Fruit fly (Drosophila melanogaster) whole organism, embryonic: ENCODE results near the gene Jhbp14.

ENCODE experiments used
- Aef1 ChIP-seq: fragments of 200-800 bp; sonication (Bioruptor generic); IDR thresholded peaks from 3 replicates; pipeline ENCODE4 v1.3.6; 2022; ENCODE audit warnings: missing biosample characterization, missing genetic modification characterization
- B-H1 ChIP-seq: fragments of 200-800 bp; sonication (Bioruptor generic); IDR thresholded peaks from 3 replicates; pipeline ENCODE4 v1.3.6; 2022; ENCODE audit warnings: missing biosample characterization, missing genetic modification characterization
- CG10267 ChIP-seq: fragments of 200-800 bp; sonication (Bioruptor generic); optimal IDR thresholded peaks from 2 replicates; lab custom pipeline; 2018; ENCODE audit warnings: missing biosample characterization, mild to moderate bottlenecking, missing genetic modification characterization, moderate library complexity
- CG11504 ChIP-seq: fragments of 200-800 bp; sonication (Bioruptor generic); optimal IDR thresholded peaks from 3 replicates; lab custom pipeline; 2019; ENCODE audit warnings: missing biosample characterization, mild to moderate bottlenecking, missing genetic modification characterization, moderate library complexity
- CG13894 ChIP-seq: fragments of 200-800 bp; sonication (Bioruptor generic); optimal IDR thresholded peaks from 3 replicates; lab custom pipeline; 2018; ENCODE audit warnings: missing biosample characterization, mild to moderate bottlenecking, missing genetic modification characterization, moderate library complexity
- CG14441 ChIP-seq: fragments of 200-800 bp; sonication (Bioruptor generic); IDR thresholded peaks from 2 replicates; pipeline ENCODE4 v1.3.6; 2022; ENCODE audit warnings: missing biosample characterization, missing genetic modification characterization
- CG14860 ChIP-seq: fragments of 200-800 bp; sonication (Bioruptor generic); IDR thresholded peaks from 3 replicates; pipeline ENCODE4 v1.3.6; 2022; ENCODE audit warnings: missing biosample characterization, missing genetic modification characterization; ENCODE audit not compliant: partially characterized antibody
- CG15479 ChIP-seq: fragments of 200-800 bp; sonication (Bioruptor generic); optimal IDR thresholded peaks from 3 replicates; lab custom pipeline; 2019; ENCODE audit warnings: missing biosample characterization, mild to moderate bottlenecking, missing genetic modification characterization, moderate library complexity
- CG16813 ChIP-seq: fragments of 200-800 bp; sonication (Bioruptor generic); IDR thresholded peaks from 3 replicates; pipeline ENCODE4 v1.3.6; 2022; ENCODE audit warnings: missing biosample characterization, missing genetic modification characterization; ENCODE audit not compliant: partially characterized antibody
- CG17328 ChIP-seq: fragments of 200-800 bp; sonication (Bioruptor generic); IDR thresholded peaks from 2 replicates; pipeline ENCODE4 v1.3.6; 2022; ENCODE audit warnings: missing biosample characterization, missing genetic modification characterization
- CG17361 ChIP-seq: fragments of 200-800 bp; sonication (Bioruptor generic); IDR thresholded peaks from 3 replicates; pipeline ENCODE4 v1.3.6; 2022; ENCODE audit warnings: missing biosample characterization, missing genetic modification characterization
- CG17385 ChIP-seq: fragments of 200-800 bp; sonication (Bioruptor generic); optimal IDR thresholded peaks from 3 replicates; lab custom pipeline; 2018; ENCODE audit warnings: missing biosample characterization, mild to moderate bottlenecking, missing genetic modification characterization
- CG17612 ChIP-seq: fragments of 200-800 bp; sonication (Bioruptor generic); IDR thresholded peaks from 2 replicates; pipeline ENCODE4 v1.3.6; 2022; ENCODE audit warnings: missing biosample characterization, missing genetic modification characterization
- CG17912 ChIP-seq: fragments of 200-800 bp; sonication (Bioruptor generic); optimal IDR thresholded peaks from 2 replicates; lab custom pipeline; 2018; ENCODE audit warnings: missing biosample characterization, mild to moderate bottlenecking, missing genetic modification characterization
- CG2199 ChIP-seq: fragments of 200-800 bp; sonication (Bioruptor generic); IDR thresholded peaks from 3 replicates; pipeline ENCODE4 v1.3.6; 2022; ENCODE audit warnings: missing biosample characterization, missing genetic modification characterization
- CG3065 ChIP-seq: fragments of 200-800 bp; sonication (Bioruptor generic); optimal IDR thresholded peaks from 2 replicates; lab custom pipeline; 2016; ENCODE audit warnings: missing biosample characterization, missing genetic modification characterization
- CG3163 ChIP-seq: fragments of 200-800 bp; sonication (Bioruptor generic); optimal IDR thresholded peaks from 3 replicates; lab custom pipeline; 2016; ENCODE audit warnings: missing biosample characterization, missing genetic modification characterization
- CG4424 ChIP-seq: fragments of 200-800 bp; sonication (Bioruptor generic); optimal IDR thresholded peaks from 3 replicates; lab custom pipeline; 2016; ENCODE audit warnings: missing biosample characterization, missing genetic modification characterization
- CG5180 ChIP-seq: fragments of 200-800 bp; sonication (Bioruptor generic); optimal IDR thresholded peaks from 3 replicates; lab custom pipeline; 2017; ENCODE audit warnings: missing biosample characterization, missing genetic modification characterization, mild to moderate bottlenecking, moderate library complexity, missing genetic modification reagents
- CG7987 ChIP-seq: fragments of 200-800 bp; sonication (Bioruptor generic); optimal IDR thresholded peaks from 2 replicates; lab custom pipeline; 2018; ENCODE audit warnings: missing biosample characterization, mild to moderate bottlenecking, missing genetic modification characterization, moderate library complexity
- CG8089 ChIP-seq: fragments of 200-800 bp; sonication (Bioruptor generic); optimal IDR thresholded peaks from 3 replicates; lab custom pipeline; 2016; ENCODE audit warnings: missing biosample characterization, missing genetic modification characterization
- Dref ChIP-seq: fragments of 200-800 bp; sonication (Bioruptor generic); IDR thresholded peaks from 2 replicates; pipeline ENCODE4 v1.3.6; 2022; ENCODE audit warnings: missing biosample characterization, missing genetic modification characterization
- Ets65A ChIP-seq: fragments of 200-800 bp; sonication (Bioruptor generic); peaks from one replicate; lab custom pipeline; 2016; ENCODE audit warnings: missing biosample characterization, missing genetic modification characterization
- Hr39 ChIP-seq: fragments of >200 bp; optimal IDR thresholded peaks from 2 replicates; lab custom pipeline; 2017
- Kr ChIP-seq: fragments of 200-800 bp; sonication (Bioruptor generic); optimal IDR thresholded peaks from 2 replicates; lab custom pipeline; 2017; ENCODE audit warnings: missing biosample characterization, mild to moderate bottlenecking, missing genetic modification characterization
- Med ChIP-seq: fragments of 200-800 bp; sonication (Bioruptor generic); peaks from one replicate; lab custom pipeline; 2016; ENCODE audit warnings: missing biosample characterization, missing genetic modification characterization, mild to moderate bottlenecking, inconsistent platforms, moderate library complexity
- Myb ChIP-seq: fragments of 200-800 bp; sonication (Bioruptor generic); optimal IDR thresholded peaks from 2 replicates; lab custom pipeline; 2016; ENCODE audit warnings: missing biosample characterization, missing genetic modification characterization
- YL-1 ChIP-seq: fragments of 200-800 bp; sonication (Bioruptor generic); optimal IDR thresholded peaks from 3 replicates; lab custom pipeline; 2017; ENCODE audit warnings: missing biosample characterization, mild to moderate bottlenecking, missing genetic modification characterization
- ap ChIP-seq: fragments of 200-800 bp; sonication (Bioruptor generic); IDR thresholded peaks from 2 replicates; pipeline ENCODE4 v1.3.6; 2022; ENCODE audit warnings: missing biosample characterization, missing genetic modification characterization
- cad ChIP-seq: fragments of >200 bp; optimal IDR thresholded peaks from 2 replicates; lab custom pipeline; 2017; ENCODE audit warnings: missing biosample characterization, missing genetic modification characterization
- croc ChIP-seq: fragments of 200-800 bp; sonication (Bioruptor generic); conservative IDR thresholded peaks from 3 replicates; pipeline ENCODE4 v1.3.6; 2022; ENCODE audit warnings: missing biosample characterization, missing genetic modification characterization
- dimm ChIP-seq: fragments of 200-800 bp; sonication (Bioruptor generic); IDR thresholded peaks from 2 replicates; pipeline ENCODE4 v1.3.6; 2022; ENCODE audit warnings: missing biosample characterization, missing genetic modification characterization
- gce ChIP-seq: fragments of 200-800 bp; sonication (Bioruptor generic); IDR thresholded peaks from 3 replicates; pipeline ENCODE4 v1.3.6; 2022; ENCODE audit warnings: missing biosample characterization, missing genetic modification characterization
- gcm ChIP-seq: fragments of 200-800 bp; sonication (Bioruptor generic); optimal IDR thresholded peaks from 2 replicates; lab custom pipeline; 2019; ENCODE audit warnings: missing biosample characterization, mild to moderate bottlenecking, missing genetic modification characterization, moderate library complexity
- kni ChIP-seq: fragments of 200-800 bp; sonication (Bioruptor generic); optimal IDR thresholded peaks from 3 replicates; lab custom pipeline; 2017; ENCODE audit warnings: mild to moderate bottlenecking, missing biosample characterization, missing genetic modification reagents, missing genetic modification characterization
- mld ChIP-seq: fragments of 200-800 bp; sonication (Bioruptor generic); IDR thresholded peaks from 3 replicates; pipeline ENCODE4 v1.3.6; 2022; ENCODE audit warnings: missing biosample characterization, missing genetic modification characterization; ENCODE audit not compliant: partially characterized antibody
- p53 ChIP-seq: fragments of 200-800 bp; sonication (Bioruptor generic); optimal IDR thresholded peaks from 2 replicates; lab custom pipeline; 2016; ENCODE audit warnings: missing biosample characterization, missing genetic modification characterization
- pros ChIP-seq: fragments of 200-800 bp; sonication (Bioruptor generic); optimal IDR thresholded peaks from 3 replicates; lab custom pipeline; 2019; ENCODE audit warnings: missing biosample characterization, mild to moderate bottlenecking, missing genetic modification characterization, moderate library complexity
- sens ChIP-seq: fragments of 200-800 bp; sonication (Bioruptor generic); peaks from one replicate; lab custom pipeline; 2016; ENCODE audit warnings: missing biosample characterization, missing genetic modification characterization
- slbo ChIP-seq: fragments of 200-800 bp; sonication (Bioruptor generic); IDR thresholded peaks from 2 replicates; pipeline ENCODE4 v1.3.6; 2022; ENCODE audit warnings: missing biosample characterization, missing genetic modification characterization
- sob ChIP-seq: fragments of 200-800 bp; sonication (Bioruptor generic); IDR thresholded peaks from 2 replicates; pipeline ENCODE4 v1.3.6; 2022; ENCODE audit warnings: missing biosample characterization, missing genetic modification characterization
- tll ChIP-seq, 2 experiments: fragments of 200-800 bp in 1 of 2; fragments of >200 bp in 1 of 2; sonication (Bioruptor generic) in 1 of 2; optimal IDR thresholded peaks; 2 replicates each; lab custom pipeline; 2017 to 2019; ENCODE audit warnings: missing biosample characterization in 2 of 2, missing genetic modification characterization in 2 of 2, mild to moderate bottlenecking in 1 of 2, moderate library complexity in 1 of 2
- twi ChIP-seq: fragments of 200-800 bp; optimal IDR thresholded peaks from 2 replicates; lab custom pipeline; 2019; ENCODE audit warnings: missing biosample characterization, mild to moderate bottlenecking, missing genetic modification characterization, moderate library complexity
- usp ChIP-seq: fragments of >200 bp; optimal IDR thresholded peaks from 2 replicates; lab custom pipeline; 2017; ENCODE audit warnings: missing biosample characterization, missing genetic modification characterization
- zen ChIP-seq: fragments of 200-800 bp; sonication (Bioruptor generic); optimal IDR thresholded peaks from 3 replicates; lab custom pipeline; 2018; ENCODE audit warnings: missing biosample characterization, mild to moderate bottlenecking, missing genetic modification characterization, moderate library complexity

Jhbp14 gene

dm6 chr2L:13231739-13232138, 4.6 kb upstream of the Jhbp14 start, which contains the start of gene Prosalpha6T (continued):
- TF ChIP-seq CG17612 (no peak), gcm (no peak), CG17385 (GFP tag; lab: Kevin White, UChicago) (no peak), CG14860 (GFP tag; lab: Robert Waterston, UW) (no peak)

dm6 chr2L:13234610-13235489, 1.4 kb upstream of the Jhbp14 start, which contains the start of gene Mabi:
Gene Mabi (minus strand): TSS chr2L:13234660.
- TF ChIP-seq CG7987 (GFP tag; lab: Kevin White, UChicago) (no peak), twi (tag; lab: Kevin White, UChicago) (peak; percentile 34), pros (GFP tag; lab: Kevin White, UChicago) (peak; percentile 11), tll (GFP tag; optimal IDR thresholded peaks at IDR 0.05; lab: Kevin White, UChicago) (peak in 1 of 2 experiments; percentile 79), Dref (GFP tag; lab: Robert Waterston, UW) (no peak), Kr (peak; percentile 63), cad (peak; percentile 32), CG14441 (no peak), usp (GFP tag; lab: Kevin White, UChicago) (no peak), CG8089 (GFP tag; lab: Kevin White, UChicago) (no peak), Aef1 (GFP tag; lab: Robert Waterston, UW) (no peak), CG15479 (GFP tag; lab: Kevin White, UChicago) (peak; percentile 100), ap (no peak), zen (tag; lab: Kevin White, UChicago) (peak; percentile 75), p53 (GFP tag; lab: Kevin White, UChicago) (peak; percentile 57), Ets65A (GFP tag; lab: Kevin White, UChicago) (peak; percentile 36), CG3065 (GFP tag; lab: Kevin White, UChicago) (no peak)

dm6 chr2L:13239689-13240088, 3.4 kb downstream of the Jhbp14 start, which contains the start of gene Jhbp13:
Gene Jhbp13 (plus strand): TSS chr2L:13239989.
- no peak for TF ChIP-seq CG5180 (GFP tag; lab: Kevin White, UChicago)
- TF ChIP-seq kni (GFP tag; lab: Kevin White, UChicago), result no peak
- no peak for TF ChIP-seq Hr39
- TF ChIP-seq croc (GFP tag; lab: Robert Waterston, UW), result no peak
- no peak for TF ChIP-seq CG17361 (GFP tag; lab: Robert Waterston, UW)
- no peak for TF ChIP-seq slbo
- no peak for TF ChIP-seq B-H1
- TF ChIP-seq Myb (GFP tag; lab: Kevin White, UChicago), result no peak
- no peak for TF ChIP-seq CG17912 (GFP tag; lab: Kevin White, UChicago)
- TF ChIP-seq CG3163 (GFP tag; lab: Kevin White, UChicago), result no peak
- TF ChIP-seq Med, result no peak
- no peak for TF ChIP-seq mld (GFP tag; lab: Robert Waterston, UW)
- TF ChIP-seq, all 482 proteins: peak for 0

dm6 chr2L:13244759-13245308, 8.5 kb downstream of the Jhbp14 start:
- no peak for TF ChIP-seq CG4424
- TF ChIP-seq Med, result peak; percentile 60
- TF ChIP-seq CG16813 (GFP tag; lab: Robert Waterston, UW), result no peak
- TF ChIP-seq CG11504 (tag; lab: Kevin White, UChicago), result no peak
- TF ChIP-seq CG10267 (tag; lab: Kevin White, UChicago), result no peak
- TF ChIP-seq dimm (GFP tag; lab: Robert Waterston, UW), result no peak
- peak; percentile 95 for TF ChIP-seq pros (GFP tag; lab: Kevin White, UChicago)
- peak; percentile 69; the same call in 1 of the 3 replicates for TF ChIP-seq CG2199 (GFP tag; lab: Robert Waterston, UW)
- 0 out of 2 replicates have a peak, but pooled peaks have one; percentile 14 for TF ChIP-seq CG17328 (GFP tag; lab: Robert Waterston, UW)
- TF ChIP-seq gce (GFP tag; lab: Robert Waterston, UW), result no peak
- peak; percentile 10 for TF ChIP-seq zen (tag; lab: Kevin White, UChicago)
- no peak for TF ChIP-seq sob
- peak; percentile 81 for TF ChIP-seq sens (GFP tag; lab: Kevin White, UChicago)
- no peak for TF ChIP-seq YL-1 (GFP tag; lab: Kevin White, UChicago)
- no peak for TF ChIP-seq CG13894 (tag; lab: Kevin White, UChicago)
